Worm (Caenorhabditis elegans) whole organism, L1 larva: ENCODE measurements around the gene F37C12.18.

Experiments
- C34B4.2 ChIP-seq: sonication (generic microtip); optimal IDR thresholded peaks from 2 replicates; lab custom pipeline; 2017; ENCODE audit warnings: mild to moderate bottlenecking, missing genetic modification characterization, missing compliant biosample characterization
- Y116A8C.19 ChIP-seq: sonication (generic microtip); optimal IDR thresholded peaks from 2 replicates; lab custom pipeline; 2016; ENCODE audit warnings: missing compliant biosample characterization, missing genetic modification characterization, borderline replicate concordance
- aha-1 ChIP-seq: fragments of 150-350 bp; optimal IDR thresholded peaks from 2 replicates; lab custom pipeline; 2014; ENCODE audit warnings: missing biosample characterization, missing genetic modification characterization
- alr-1 ChIP-seq: fragments of 200-800 bp; sonication (Bioruptor generic); optimal IDR thresholded peaks from 2 replicates; lab custom pipeline; 2018; ENCODE audit warnings: borderline replicate concordance, mild to moderate bottlenecking, missing genetic modification characterization, missing compliant biosample characterization
- ama-1 ChIP-seq: fragments of 150-350 bp; optimal IDR thresholded peaks from 2 replicates; lab custom pipeline; 2014
- blmp-1 ChIP-seq: fragments of 150-350 bp; optimal IDR thresholded peaks from 2 replicates; lab custom pipeline; 2014; ENCODE audit warnings: missing biosample characterization, missing genetic modification characterization
- ceh-63 ChIP-seq: fragments of 200-800 bp; sonication (Bioruptor generic); optimal IDR thresholded peaks from 2 replicates; lab custom pipeline; 2018; ENCODE audit warnings: mild to moderate bottlenecking, missing genetic modification characterization, missing compliant biosample characterization
- ceh-88 ChIP-seq: fragments of 200-800 bp; sonication (Bioruptor generic); IDR thresholded peaks from 2 replicates; pipeline ENCODE4 v1.3.6; 2022; ENCODE audit warnings: missing genetic modification characterization, missing compliant biosample characterization
- ceh-90 ChIP-seq: sonication (generic microtip); optimal IDR thresholded peaks from 2 replicates; lab custom pipeline; 2016; ENCODE audit warnings: missing genetic modification characterization, missing compliant biosample characterization
- efl-1 ChIP-seq, 4 experiments: fragments of 150-350 bp; optimal IDR thresholded peaks in 3 of 4; peaks in 1 of 4; 1 replicate in 1 of 4; 2 replicates in 3 of 4; lab custom pipeline; 2014; ENCODE audit warnings: missing biosample characterization in 2 of 4, missing genetic modification characterization in 2 of 4, missing genetic modification reagents in 2 of 4
- efl-3 ChIP-seq: fragments of 200-800 bp; sonication (Bioruptor generic); optimal IDR thresholded peaks from 2 replicates; lab custom pipeline; 2018; ENCODE audit warnings: mild to moderate bottlenecking, missing genetic modification characterization, missing compliant biosample characterization
- elt-2 ChIP-seq: sonication (generic microtip); optimal IDR thresholded peaks from 2 replicates; lab custom pipeline; 2016; ENCODE audit warnings: missing genetic modification characterization, mild to moderate bottlenecking, inconsistent platforms, missing compliant biosample characterization, missing genetic modification reagents
- elt-3 ChIP-seq, 6 experiments: fragments of 150-350 bp in 1 of 6; sonication (generic microtip); optimal IDR thresholded peaks; 2 replicates each; lab custom pipeline; 2017 to 2018; ENCODE audit warnings: missing biosample characterization in 6 of 6, missing genetic modification characterization in 6 of 6, inconsistent platforms in 1 of 6
- irx-1 ChIP-seq: sonication (generic microtip); optimal IDR thresholded peaks from 2 replicates; lab custom pipeline; 2016; ENCODE audit warnings: missing genetic modification characterization, missing compliant biosample characterization
- lin-13 ChIP-seq: fragments of 150-350 bp; optimal IDR thresholded peaks from 2 replicates; lab custom pipeline; 2014; ENCODE audit warnings: missing biosample characterization, missing genetic modification reagents, missing genetic modification characterization
- lin-14 ChIP-seq: fragments of 200-800 bp; sonication (Bioruptor generic); optimal IDR thresholded peaks from 2 replicates; lab custom pipeline; 2018; ENCODE audit warnings: mild to moderate bottlenecking, missing genetic modification characterization, moderate library complexity, missing compliant biosample characterization
- lin-35 ChIP-seq, 2 experiments: fragments of 150-350 bp; optimal IDR thresholded peaks; 2 replicates each; lab custom pipeline; 2014; ENCODE audit warnings: missing biosample characterization in 2 of 2, missing genetic modification characterization in 2 of 2, missing genetic modification reagents in 2 of 2
- lin-39 ChIP-seq: fragments of 150-350 bp; optimal IDR thresholded peaks from 2 replicates; lab custom pipeline; 2014; ENCODE audit warnings: missing biosample characterization, missing genetic modification reagents, missing genetic modification characterization
- lsy-2 ChIP-seq, 2 experiments: fragments of 150-350 bp; optimal IDR thresholded peaks; 2 replicates each; lab custom pipeline; 2014; ENCODE audit warnings: missing biosample characterization in 2 of 2, missing genetic modification characterization in 2 of 2
- mab-9 ChIP-seq: fragments of 200-800 bp; sonication (Bioruptor generic); IDR thresholded peaks from 2 replicates; pipeline ENCODE4 v1.3.6; 2022; ENCODE audit warnings: missing genetic modification reagents, missing genetic modification characterization, missing compliant biosample characterization
- mep-1 ChIP-seq: fragments of 150-350 bp; optimal IDR thresholded peaks from 2 replicates; lab custom pipeline; 2014; ENCODE audit warnings: missing biosample characterization, missing genetic modification characterization
- nhr-11 ChIP-seq: fragments of 150-350 bp; optimal IDR thresholded peaks from 2 replicates; lab custom pipeline; 2014; ENCODE audit warnings: missing biosample characterization, missing genetic modification characterization
- nhr-12 ChIP-seq: sonication (generic microtip); optimal IDR thresholded peaks from 2 replicates; lab custom pipeline; 2017; ENCODE audit warnings: missing biosample characterization, missing genetic modification characterization
- nhr-19 ChIP-seq: fragments of 200-800 bp; sonication (Bioruptor generic); conservative IDR thresholded peaks from 2 replicates; pipeline ENCODE4 v1.3.6; 2022; ENCODE audit warnings: missing genetic modification characterization, missing compliant biosample characterization
- nhr-20 ChIP-seq: sonication (generic microtip); optimal IDR thresholded peaks from 2 replicates; lab custom pipeline; 2016; ENCODE audit warnings: mild to moderate bottlenecking, missing genetic modification characterization, missing compliant biosample characterization
- nhr-71 ChIP-seq: sonication (generic microtip); optimal IDR thresholded peaks from 2 replicates; lab custom pipeline; 2016; ENCODE audit warnings: mild to moderate bottlenecking, missing genetic modification characterization, moderate library complexity, missing compliant biosample characterization
- nhr-76 ChIP-seq: sonication (generic microtip); optimal IDR thresholded peaks from 2 replicates; lab custom pipeline; 2017; ENCODE audit warnings: missing biosample characterization, missing genetic modification characterization
- nhr-77 ChIP-seq: fragments of 150-350 bp; optimal IDR thresholded peaks from 2 replicates; lab custom pipeline; 2014; ENCODE audit warnings: missing biosample characterization, missing genetic modification characterization
- nhr-90 ChIP-seq: sonication (generic microtip); optimal IDR thresholded peaks from 2 replicates; lab custom pipeline; 2016; ENCODE audit warnings: mild to moderate bottlenecking, missing genetic modification characterization, missing compliant biosample characterization; ENCODE audit not compliant: poor library complexity
- pax-3 ChIP-seq: fragments of 200-800 bp; sonication (Bioruptor generic); optimal IDR thresholded peaks from 2 replicates; lab custom pipeline; 2018; ENCODE audit warnings: mild to moderate bottlenecking, missing genetic modification characterization, moderate library complexity, missing compliant biosample characterization
- pqm-1 ChIP-seq: sonication (generic microtip); optimal IDR thresholded peaks from 3 replicates; lab custom pipeline; 2017; ENCODE audit warnings: missing biosample characterization, missing genetic modification characterization
- rnt-1 ChIP-seq: sonication (generic microtip); optimal IDR thresholded peaks from 2 replicates; lab custom pipeline; 2016; ENCODE audit warnings: mild to moderate bottlenecking, missing genetic modification characterization, moderate library complexity, missing compliant biosample characterization
- snpc-4 ChIP-seq: fragments of 150-350 bp; optimal IDR thresholded peaks from 2 replicates; lab custom pipeline; 2014; ENCODE audit warnings: missing biosample characterization, missing genetic modification characterization
- sptf-1 ChIP-seq: fragments of 150-350 bp; optimal IDR thresholded peaks from 2 replicates; lab custom pipeline; 2014; ENCODE audit warnings: missing biosample characterization, missing genetic modification characterization
- sup-37 ChIP-seq: fragments of 200-800 bp; sonication (Bioruptor generic); optimal IDR thresholded peaks from 2 replicates; lab custom pipeline; 2018; ENCODE audit warnings: mild to moderate bottlenecking, missing genetic modification characterization, missing compliant biosample characterization
- tbx-2 ChIP-seq: sonication (generic microtip); optimal IDR thresholded peaks from 2 replicates; lab custom pipeline; 2016; ENCODE audit warnings: missing genetic modification characterization, missing compliant biosample characterization
- tlp-1 ChIP-seq: fragments of 150-350 bp; optimal IDR thresholded peaks from 2 replicates; lab custom pipeline; 2014; ENCODE audit warnings: missing biosample characterization, missing genetic modification characterization
- unc-130 ChIP-seq: fragments of 150-350 bp; optimal IDR thresholded peaks from 2 replicates; lab custom pipeline; 2017; ENCODE audit warnings: missing biosample characterization, missing genetic modification characterization, inconsistent platforms
- unc-62 ChIP-seq: fragments of 150-350 bp; optimal IDR thresholded peaks from 2 replicates; lab custom pipeline; 2014; ENCODE audit warnings: missing biosample characterization, missing genetic modification reagents, missing genetic modification characterization
- unc-98 ChIP-seq: fragments of 200-800 bp; sonication (Bioruptor generic); IDR thresholded peaks from 2 replicates; pipeline ENCODE4 v1.3.6; 2022; ENCODE audit warnings: missing genetic modification characterization, missing compliant biosample characterization
- xbp-1 ChIP-seq: sonication (generic microtip); optimal IDR thresholded peaks from 2 replicates; lab custom pipeline; 2016; ENCODE audit warnings: missing genetic modification characterization, missing compliant biosample characterization
- zag-1 ChIP-seq: fragments of 150-350 bp; optimal IDR thresholded peaks from 2 replicates; lab custom pipeline; 2014; ENCODE audit warnings: missing biosample characterization, missing genetic modification characterization
- zip-4 ChIP-seq: fragments of 200-800 bp; sonication (Bioruptor generic); optimal IDR thresholded peaks from 2 replicates; lab custom pipeline; 2018; ENCODE audit warnings: mild to moderate bottlenecking, missing genetic modification characterization, moderate library complexity, missing compliant biosample characterization
- ztf-4 ChIP-seq: fragments of 150-350 bp; optimal IDR thresholded peaks from 2 replicates; lab custom pipeline; 2014; ENCODE audit warnings: missing biosample characterization, missing genetic modification characterization

The F37C12.18 gene

ce11 chrIII:7212028-7212427 lies 16.8 kb upstream of the F37C12.18 start:
- TF ChIP-seq elt-3 (tag; optimal IDR thresholded peaks at IDR 0.05; lab: Kevin White, UChicago) (peak in 1 of 6 experiments; percentile 28), blmp-1 (tag; lab: Kevin White, UChicago) (peak; percentile 94), unc-62 (GFP tag; lab: Kevin White, UChicago) (no peak), elt-2 (tag; lab: Kevin White, UChicago) (peak; percentile 49), nhr-11 (tag; lab: Kevin White, UChicago) (no peak), ceh-88 (no peak), lin-14 (peak; percentile 46), nhr-20 (peak; percentile 2), lin-35 (GFP tag; optimal IDR thresholded peaks at IDR 0.05; lab: Kevin White, UChicago) (peak in 1 of 2 experiments; percentile 14), nhr-19 (GFP tag; lab: Robert Waterston, UW) (0 out of 2 replicates have a peak, but pooled peaks have one; percentile 9)

- TF ChIP-seq mep-1 (tag; lab: Kevin White, UChicago) = no peak
- peak; percentile 0 for TF ChIP-seq lin-14
- TF ChIP-seq ceh-90 (tag; lab: Kevin White, UChicago) = no peak
- TF ChIP-seq xbp-1 = no peak
- no peak for TF ChIP-seq tbx-2 (tag; lab: Kevin White, UChicago)
Observed at ce11 chrIII:7210486-7210885, 15.3 kb upstream of the F37C12.18 start.

ce11 chrIII:7209721-7210120 lies 14.5 kb upstream of the F37C12.18 start, which contains the start of gene R151.2:
Gene R151.2, plus strand, starts transcription at chrIII:7209967.
- no peak for TF ChIP-seq nhr-90
- no peak for TF ChIP-seq C34B4.2
- no peak for TF ChIP-seq Y116A8C.19 (tag; lab: Kevin White, UChicago)
- TF ChIP-seq blmp-1 (tag; lab: Kevin White, UChicago) = no peak
- no peak for TF ChIP-seq zip-4 (GFP tag; lab: Kevin White, UChicago)
- TF ChIP-seq lin-14 = no peak
- no peak for TF ChIP-seq alr-1
- TF ChIP-seq lsy-2 (tag; optimal IDR thresholded peaks at IDR 0.05; lab: Kevin White, UChicago) = peak in 1 of 2 experiments; percentile 50
- no peak for TF ChIP-seq efl-1 (optimal IDR thresholded peaks at IDR 0.05; lab: Kevin White, UChicago)
- TF ChIP-seq efl-1 (GFP tag; optimal IDR thresholded peaks at IDR 0.05 in 1 of 2; lab: Kevin White, UChicago) = peak in 1 of 2 experiments; percentile 91

ce11 chrIII:7207903-7208497 lies 12.8 kb upstream of the F37C12.18 start, which contains the start of gene rpl-6:
Gene rpl-6, plus strand, starts transcription at chrIII:7208447.
- peak; percentile 57 for TF ChIP-seq elt-2 (tag; lab: Kevin White, UChicago)
- no peak for TF ChIP-seq nhr-12
- peak; percentile 33 for TF ChIP-seq ceh-90 (tag; lab: Kevin White, UChicago)
- no peak for TF ChIP-seq ceh-63 (GFP tag; lab: Kevin White, UChicago)
- peak; percentile 83 for TF ChIP-seq nhr-77 (tag; lab: Kevin White, UChicago)
- TF ChIP-seq nhr-71 (tag; lab: Kevin White, UChicago) = peak; percentile 93
- TF ChIP-seq snpc-4 (tag; lab: Kevin White, UChicago) = peak; percentile 57
- no peak for TF ChIP-seq unc-98 (GFP tag; lab: Robert Waterston, UW)
- TF ChIP-seq tbx-2 (tag; lab: Kevin White, UChicago) = peak; percentile 86
- peak; percentile 91 for TF ChIP-seq mep-1 (tag; lab: Kevin White, UChicago)
- peak; percentile 87 for TF ChIP-seq nhr-90
- TF ChIP-seq sptf-1 (tag; lab: Kevin White, UChicago) = no peak
- TF ChIP-seq mab-9 = no peak
- no peak for TF ChIP-seq pqm-1 (tag; lab: Kevin White, UChicago)
- peak; percentile 62 for TF ChIP-seq pax-3 (tag; lab: Kevin White, UChicago)
- no peak for TF ChIP-seq C34B4.2
- TF ChIP-seq ama-1 (lab: Kevin White, UChicago) = peak; percentile 55
- TF ChIP-seq aha-1 (tag; lab: Kevin White, UChicago) = no peak
- TF ChIP-seq sup-37 = no peak
- peak; percentile 95 for TF ChIP-seq unc-130
- no peak for TF ChIP-seq tlp-1 (tag; lab: Kevin White, UChicago)
- no peak for TF ChIP-seq zag-1 (tag; lab: Kevin White, UChicago)
- TF ChIP-seq lin-13 (GFP tag; lab: Kevin White, UChicago) = peak; percentile 83
- TF ChIP-seq zip-4 (GFP tag; lab: Kevin White, UChicago) = peak; percentile 45
- no peak for TF ChIP-seq efl-3 (GFP tag; lab: Kevin White, UChicago)
- peak; percentile 73 for TF ChIP-seq lin-39 (tag; lab: Kevin White, UChicago)
- peak; percentile 85 to 92 for TF ChIP-seq lin-35 (GFP tag; optimal IDR thresholded peaks at IDR 0.05; lab: Kevin White, UChicago)
- TF ChIP-seq xbp-1 = peak; percentile 91
- TF ChIP-seq irx-1 (tag; lab: Kevin White, UChicago) = peak; percentile 67
- TF ChIP-seq rnt-1 (tag; lab: Kevin White, UChicago) = peak; percentile 91
- peak in 5 of 6 experiments; percentile 14 to 98 (median 73) for TF ChIP-seq elt-3 (tag; optimal IDR thresholded peaks at IDR 0.05; lab: Kevin White, UChicago)
- TF ChIP-seq ceh-88 = peak; percentile 68
- TF ChIP-seq nhr-76 (tag; lab: Kevin White, UChicago) = no peak
- TF ChIP-seq ztf-4 (tag; lab: Kevin White, UChicago) = peak; percentile 82
- TF ChIP-seq unc-62 (GFP tag; lab: Kevin White, UChicago) = no peak
